Fruit fly (Drosophila melanogaster): ENCODE data around the gene Spn100A.

DNA sequence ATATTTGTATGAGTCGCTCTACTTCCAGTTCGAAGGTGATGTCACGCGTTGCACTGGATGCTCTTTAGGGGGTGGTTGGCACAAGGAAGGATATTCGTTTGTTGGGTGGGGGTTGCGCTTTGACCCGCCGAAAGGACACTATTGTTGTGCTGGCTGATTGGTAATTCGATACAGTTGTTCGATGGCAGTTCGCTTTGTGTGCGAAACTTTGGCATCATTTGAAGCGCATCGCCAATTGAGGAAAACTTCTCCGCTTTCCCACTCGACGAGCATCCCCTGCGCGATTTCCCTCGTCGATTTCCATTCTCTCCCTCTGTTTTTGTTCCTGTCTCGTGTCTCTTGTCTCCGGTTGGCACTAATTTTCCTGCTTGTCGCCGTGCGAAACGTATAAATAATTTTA is 20.0 kb downstream of the Spn100A start:
- no peak for TF ChIP-seq EcR (GFP tag; optimal IDR thresholded peaks at IDR 0.05)
- no peak for TF ChIP-seq Pif1A (GFP tag; optimal IDR thresholded peaks at IDR 0.05)
- TF ChIP-seq fd96Ca (GFP tag; IDR thresholded peaks at IDR 0.05) = no peak
- no peak for TF ChIP-seq D1 (tag; optimal IDR thresholded peaks at IDR 0.05)
- TF ChIP-seq rn (GFP tag; IDR thresholded peaks at IDR 0.05) = no peak
- TF ChIP-seq CG17806 (tag; optimal IDR thresholded peaks at IDR 0.05) = no peak
- TF ChIP-seq CG12605 (GFP tag; IDR thresholded peaks at IDR 0.05) = no peak

All from whole organism, pupa.